Worm (Caenorhabditis elegans): ENCODE measurements around the gene avr-15.

DNA sequence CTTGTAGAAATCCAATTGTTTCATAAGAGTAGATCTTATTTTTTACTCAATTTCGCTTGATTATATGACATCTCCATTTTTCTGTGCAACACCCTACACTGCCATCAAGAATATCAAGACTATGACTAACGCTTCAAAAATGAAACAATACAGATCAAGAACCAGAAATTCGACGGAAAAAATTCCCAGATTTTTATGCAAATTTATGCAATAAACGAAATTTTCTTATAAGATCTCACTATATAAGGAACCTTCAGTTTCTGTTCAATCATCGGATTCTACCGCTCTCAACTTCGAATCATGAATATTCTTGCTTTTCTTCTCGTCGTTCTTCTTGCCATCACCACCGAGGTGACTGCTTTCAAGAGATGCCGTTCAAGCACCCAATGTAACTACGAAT is 5.2 kb downstream of the avr-15 start, which contains the start of gene R11G10.4:
- TF ChIP-seq ceh-34 (tag; optimal IDR thresholded peaks at IDR 0.05), result no peak
- no peak for TF ChIP-seq C08G9.2 (tag; optimal IDR thresholded peaks at IDR 0.05)
- no peak for TF ChIP-seq ama-1 (optimal IDR thresholded peaks at IDR 0.05)
- no peak for TF ChIP-seq pqm-1 (tag; optimal IDR thresholded peaks at IDR 0.05)
- no peak for TF ChIP-seq ceh-22 (tag; optimal IDR thresholded peaks at IDR 0.05)
- TF ChIP-seq nhr-11 (tag; optimal IDR thresholded peaks at IDR 0.05), result no peak
- no peak for TF ChIP-seq pha-4 (tag; optimal IDR thresholded peaks at IDR 0.05)
- no peak for TF ChIP-seq lin-11 (tag; optimal IDR thresholded peaks at IDR 0.05)
